Worm (Caenorhabditis elegans) whole organism, mixed stage, embryonic: ENCODE results near the gene C23F12.4.

Experiments used
- ceh-39 ChIP-seq: fragments of 150-350 bp; optimal IDR thresholded peaks from 2 replicates; lab custom pipeline; 2014; ENCODE audit warnings: missing biosample characterization, missing genetic modification characterization
- mab-5 ChIP-seq: fragments of 150-350 bp; optimal IDR thresholded peaks from 2 replicates; lab custom pipeline; 2014; ENCODE audit warnings: missing biosample characterization, missing genetic modification characterization
- mep-1 ChIP-seq: fragments of 150-350 bp; optimal IDR thresholded peaks from 2 replicates; lab custom pipeline; 2017; ENCODE audit warnings: missing biosample characterization, missing genetic modification reagents, missing genetic modification characterization, inconsistent platforms
- pha-4 ChIP-seq: fragments of 150-350 bp; optimal IDR thresholded peaks from 2 replicates; lab custom pipeline; 2018; ENCODE audit warnings: missing biosample characterization, missing genetic modification reagents, missing genetic modification characterization
- unc-39 ChIP-seq: fragments of 150-350 bp; optimal IDR thresholded peaks from 2 replicates; lab custom pipeline; 2014; ENCODE audit warnings: missing biosample characterization, missing genetic modification characterization
- ztf-11 ChIP-seq: fragments of 150-350 bp; optimal IDR thresholded peaks from 2 replicates; lab custom pipeline; 2014; ENCODE audit warnings: missing biosample characterization, missing genetic modification characterization

ce11 chrX:9372987-9373386 lies 14.2 kb upstream of the C23F12.4 start:
- TF ChIP-seq unc-39 (tag; lab: Kevin White, UChicago) (no peak), mep-1 (tag; lab: Kevin White, UChicago) (no peak), pha-4 (tag; lab: Kevin White, UChicago) (no peak), ztf-11 (no peak), mab-5 (tag; lab: Kevin White, UChicago) (no peak), ceh-39 (tag; lab: Kevin White, UChicago) (no peak)
